Worm (Caenorhabditis elegans) whole organism, L4/young adult: ENCODE data around the gene pals-25.

Experiments
- W03F9.2 ChIP-seq: fragments of 150-350 bp; optimal IDR thresholded peaks from 2 replicates; lab custom pipeline; 2014; ENCODE audit warnings: missing biosample characterization, missing genetic modification characterization
- him-1 ChIP-seq: sonication (generic microtip); optimal IDR thresholded peaks from 2 replicates; lab custom pipeline; 2016; ENCODE audit warnings: missing genotype, missing genetic modification reagents, missing genetic modification characterization, missing compliant biosample characterization

DNA sequence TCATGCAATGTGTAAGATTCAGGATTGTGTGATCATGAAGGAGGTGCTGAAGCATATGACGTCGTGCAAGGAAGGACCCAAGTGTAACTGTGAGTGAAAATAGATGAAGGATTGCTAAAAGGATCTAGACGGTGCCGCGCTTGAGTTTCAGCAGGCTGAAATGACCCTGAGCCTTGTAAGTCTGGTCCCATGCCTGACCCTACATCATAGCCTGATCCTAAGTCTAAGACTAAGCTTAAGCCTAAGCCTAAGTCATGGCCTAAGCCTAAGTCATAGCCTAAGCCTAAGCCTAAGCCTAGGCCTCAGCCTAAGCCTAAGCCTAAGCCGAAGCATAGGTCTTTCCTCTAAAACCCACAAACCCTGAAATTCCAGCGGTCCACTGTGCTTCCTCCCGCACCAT is 16.4 kb upstream of the pals-25 start:
- no peak for TF ChIP-seq him-1 (tag; lab: Kevin White, UChicago)
- no peak for TF ChIP-seq W03F9.2
